Worm (Caenorhabditis elegans): ENCODE measurements around the gene F09A5.3.

- peak; percentile 73 for TF ChIP-seq T22C8.4 (GFP tag; IDR thresholded peaks at IDR 0.05)
- TF ChIP-seq flt-1 (GFP tag; IDR thresholded peaks at IDR 0.05): peak; percentile 84
- TF ChIP-seq tab-1 (GFP tag; IDR thresholded peaks at IDR 0.05): peak; percentile 79
- TF ChIP-seq ref-1 (GFP tag; conservative IDR thresholded peaks at IDR 0.05): 0 out of 2 replicates have a peak, but pooled peaks have one; percentile 9
Measured at ce11 chrX:13144975-13145618, 3.7 kb downstream of the F09A5.3 start.

Measured in whole organism, midembryonic.